Fruit fly (Drosophila melanogaster): Measurements from ENCODE around the gene CG7488.

- TF ChIP-seq Smox (GFP tag; optimal IDR thresholded peaks at IDR 0.05) (no peak), Eip93F (GFP tag; optimal IDR thresholded peaks at IDR 0.05) (no peak), Sox102F (GFP tag; optimal IDR thresholded peaks at IDR 0.05) (no peak), CG6808 (GFP tag; optimal IDR thresholded peaks at IDR 0.05) (no peak), Gug (GFP tag; IDR thresholded peaks at IDR 0.05) (no peak), CG3919 (GFP tag; optimal IDR thresholded peaks at IDR 0.05) (no peak), eg (GFP tag; IDR thresholded peaks at IDR 0.05) (no peak), lz (GFP tag; optimal IDR thresholded peaks at IDR 0.05) (no peak), Eip75B (GFP tag; optimal IDR thresholded peaks at IDR 0.05) (no peak), CG3032 (tag; optimal IDR thresholded peaks at IDR 0.05) (no peak)
These were observed 36.9 kb downstream of the CG7488 start, which contains the start of gene ry for dm6 chr3R:13032323-13032722.

Measured in whole organism, prepupa.